Fruit fly (Drosophila melanogaster) whole organism, prepupa: Measurements from ENCODE around the gene Notum.

Experiments
- Blimp-1 ChIP-seq: fragments of 200-800 bp; sonication (Bioruptor generic); optimal IDR thresholded peaks from 3 replicates; lab custom pipeline; 2017; ENCODE audit warnings: missing biosample characterization, missing genetic modification characterization, mild to moderate bottlenecking, moderate library complexity, missing genetic modification reagents
- CG10631 ChIP-seq: fragments of 200-800 bp; sonication (Bioruptor generic); optimal IDR thresholded peaks from 2 replicates; lab custom pipeline; 2016; ENCODE audit warnings: missing biosample characterization, missing genetic modification characterization
- CG10669 ChIP-seq: fragments of 200-800 bp; sonication (Bioruptor generic); optimal IDR thresholded peaks from 3 replicates; lab custom pipeline; 2018; ENCODE audit warnings: missing biosample characterization, mild to moderate bottlenecking, missing genetic modification characterization, moderate library complexity
- CG11294 ChIP-seq: fragments of 200-800 bp; sonication (Bioruptor generic); IDR thresholded peaks from 2 replicates; pipeline ENCODE4 v1.3.6; 2022; ENCODE audit warnings: missing biosample characterization, missing genetic modification characterization
- CG11902 ChIP-seq: fragments of 200-800 bp; sonication (Bioruptor generic); optimal IDR thresholded peaks from 3 replicates; lab custom pipeline; 2016; ENCODE audit warnings: missing biosample characterization, missing genetic modification characterization
- CG15336 ChIP-seq: fragments of 200-800 bp; sonication (Bioruptor generic); IDR thresholded peaks from 2 replicates; pipeline ENCODE4 v1.3.6; 2022; ENCODE audit warnings: missing biosample characterization, missing genetic modification characterization
- CG16779 ChIP-seq: fragments of 200-800 bp; sonication (Bioruptor generic); optimal IDR thresholded peaks from 3 replicates; lab custom pipeline; 2017; ENCODE audit warnings: missing biosample characterization, mild to moderate bottlenecking, missing genetic modification characterization
- CG31627 ChIP-seq: fragments of 200-800 bp; sonication (Bioruptor generic); optimal IDR thresholded peaks from 3 replicates; lab custom pipeline; 2016; ENCODE audit warnings: missing biosample characterization, missing genetic modification characterization
- CG32006 ChIP-seq: fragments of 200-800 bp; sonication (Bioruptor generic); optimal IDR thresholded peaks from 3 replicates; lab custom pipeline; 2017; ENCODE audit warnings: missing biosample characterization, mild to moderate bottlenecking, missing genetic modification characterization
- CG3919 ChIP-seq: fragments of 200-800 bp; sonication (Bioruptor generic); optimal IDR thresholded peaks from 3 replicates; lab custom pipeline; 2016; ENCODE audit warnings: missing biosample characterization, missing genetic modification characterization
- CG4318 ChIP-seq: fragments of 200-800 bp; sonication (Bioruptor generic); optimal IDR thresholded peaks from 3 replicates; lab custom pipeline; 2017; ENCODE audit warnings: missing biosample characterization, mild to moderate bottlenecking, missing genetic modification characterization
- CG6163 ChIP-seq: fragments of 200-800 bp; sonication (Bioruptor generic); IDR thresholded peaks from 3 replicates; pipeline ENCODE4 v1.3.6; 2022; ENCODE audit warnings: missing biosample characterization, missing genetic modification characterization
- CG6792 ChIP-seq: fragments of 200-800 bp; sonication (Bioruptor generic); optimal IDR thresholded peaks from 3 replicates; lab custom pipeline; 2016; ENCODE audit warnings: missing biosample characterization, missing genetic modification characterization
- CG6808 ChIP-seq: fragments of 200-800 bp; sonication (Bioruptor generic); optimal IDR thresholded peaks from 3 replicates; lab custom pipeline; 2017; ENCODE audit warnings: missing biosample characterization, missing genetic modification characterization, mild to moderate bottlenecking, moderate library complexity, missing genetic modification reagents
- CG7368 ChIP-seq: fragments of 200-800 bp; sonication (Bioruptor generic); optimal IDR thresholded peaks from 3 replicates; lab custom pipeline; 2016; ENCODE audit warnings: missing biosample characterization, missing genetic modification characterization
- CG8119 ChIP-seq: fragments of 200-800 bp; sonication (Bioruptor generic); IDR thresholded peaks from 3 replicates; pipeline ENCODE4 v1.3.6; 2022; ENCODE audit warnings: missing biosample characterization, missing genetic modification characterization
- CG8319 ChIP-seq: fragments of 200-800 bp; sonication (Bioruptor generic); optimal IDR thresholded peaks from 3 replicates; lab custom pipeline; 2016; ENCODE audit warnings: missing biosample characterization, missing genetic modification characterization
- CG8632 ChIP-seq: fragments of 200-800 bp; sonication (Bioruptor generic); optimal IDR thresholded peaks from 3 replicates; lab custom pipeline; 2016; ENCODE audit warnings: missing biosample characterization, missing genetic modification characterization
- CG9139 ChIP-seq: fragments of 200-800 bp; sonication (Bioruptor generic); optimal IDR thresholded peaks from 3 replicates; lab custom pipeline; 2017; ENCODE audit warnings: missing biosample characterization, mild to moderate bottlenecking, missing genetic modification characterization
- Eip75B ChIP-seq: fragments of 200-800 bp; sonication (Bioruptor generic); optimal IDR thresholded peaks from 3 replicates; lab custom pipeline; 2016; ENCODE audit warnings: missing biosample characterization, missing genetic modification characterization
- Eip78C ChIP-seq: fragments of 200-800 bp; sonication (Bioruptor generic); peaks from one replicate; lab custom pipeline; 2016; ENCODE audit warnings: missing biosample characterization, missing genetic modification characterization
- Eip93F ChIP-seq: fragments of 200-800 bp; sonication (Bioruptor generic); optimal IDR thresholded peaks from 2 replicates; lab custom pipeline; 2016; ENCODE audit warnings: missing biosample characterization, mild to moderate bottlenecking, missing genetic modification characterization
- Ets96B ChIP-seq: fragments of 200-800 bp; optimal IDR thresholded peaks from 2 replicates; lab custom pipeline; 2019; ENCODE audit warnings: missing biosample characterization, mild to moderate bottlenecking, missing genetic modification characterization, moderate library complexity
- Gug ChIP-seq: fragments of 200-800 bp; sonication (Bioruptor generic); IDR thresholded peaks from 2 replicates; pipeline ENCODE4 v1.3.6; 2022; ENCODE audit warnings: missing biosample characterization, missing genetic modification characterization
- Hr38 ChIP-seq: sonication (Bioruptor generic); optimal IDR thresholded peaks from 2 replicates; lab custom pipeline; 2016; ENCODE audit warnings: missing biosample characterization, missing genetic modification characterization
- Hr4 ChIP-seq: fragments of 200-800 bp; sonication (Bioruptor generic); optimal IDR thresholded peaks from 3 replicates; lab custom pipeline; 2016; ENCODE audit warnings: missing biosample characterization, missing genetic modification characterization
- Lpt ChIP-seq: fragments of 200-800 bp; sonication (Bioruptor generic); optimal IDR thresholded peaks from 3 replicates; lab custom pipeline; 2016; ENCODE audit warnings: missing biosample characterization, missing genetic modification characterization
- Met ChIP-seq: fragments of 200-800 bp; sonication (Bioruptor generic); optimal IDR thresholded peaks from 3 replicates; lab custom pipeline; 2016; ENCODE audit warnings: missing biosample characterization, missing genetic modification characterization
- OdsH ChIP-seq: fragments of 200-800 bp; sonication (Bioruptor generic); optimal IDR thresholded peaks from 3 replicates; lab custom pipeline; 2016; ENCODE audit warnings: missing biosample characterization, missing genetic modification characterization
- Smox ChIP-seq: fragments of 200-800 bp; sonication (Bioruptor generic); optimal IDR thresholded peaks from 3 replicates; lab custom pipeline; 2016; ENCODE audit warnings: missing biosample characterization, missing genetic modification characterization
- Sox102F ChIP-seq: fragments of 200-800 bp; sonication (Bioruptor generic); optimal IDR thresholded peaks from 2 replicates; lab custom pipeline; 2016; ENCODE audit warnings: missing biosample characterization, mild to moderate bottlenecking, missing genetic modification characterization
- Sox14 ChIP-seq: fragments of 200-800 bp; sonication (Bioruptor generic); optimal IDR thresholded peaks from 3 replicates; lab custom pipeline; 2016; ENCODE audit warnings: missing biosample characterization, missing genetic modification characterization
- Sox15 ChIP-seq: fragments of 200-800 bp; sonication (Bioruptor generic); optimal IDR thresholded peaks from 3 replicates; lab custom pipeline; 2016; ENCODE audit warnings: missing biosample characterization, missing genetic modification characterization
- achi ChIP-seq: fragments of 200-800 bp; sonication (Bioruptor generic); optimal IDR thresholded peaks from 3 replicates; lab custom pipeline; 2016; ENCODE audit warnings: missing biosample characterization, missing genetic modification characterization
- acj6 ChIP-seq: fragments of 200-800 bp; sonication (Bioruptor generic); optimal IDR thresholded peaks from 3 replicates; lab custom pipeline; 2016; ENCODE audit warnings: missing biosample characterization, missing genetic modification characterization
- dac ChIP-seq: fragments of 200-800 bp; sonication (Bioruptor generic); optimal IDR thresholded peaks from 2 replicates; lab custom pipeline; 2017; ENCODE audit warnings: missing biosample characterization, mild to moderate bottlenecking, missing genetic modification characterization
- dsx ChIP-seq: fragments of 200-800 bp; optimal IDR thresholded peaks from 3 replicates; lab custom pipeline; 2019; ENCODE audit warnings: missing biosample characterization, mild to moderate bottlenecking, missing genetic modification characterization, moderate library complexity; ENCODE audit not compliant: poor library complexity, severe bottlenecking
- esn ChIP-seq: fragments of 200-800 bp; sonication (Bioruptor generic); optimal IDR thresholded peaks from 2 replicates; lab custom pipeline; 2016; ENCODE audit warnings: missing biosample characterization, mild to moderate bottlenecking, missing genetic modification characterization, moderate library complexity
- fd59A ChIP-seq: fragments of 200-800 bp; sonication (Bioruptor generic); optimal IDR thresholded peaks from 2 replicates; lab custom pipeline; 2017; ENCODE audit warnings: missing biosample characterization, mild to moderate bottlenecking, missing genetic modification characterization, missing genetic modification reagents
- fd85E ChIP-seq: fragments of 200-800 bp; sonication (Bioruptor generic); optimal IDR thresholded peaks from 3 replicates; lab custom pipeline; 2016; ENCODE audit warnings: missing biosample characterization, missing genetic modification characterization
- lz ChIP-seq: fragments of 200-800 bp; sonication (Bioruptor generic); optimal IDR thresholded peaks from 3 replicates; lab custom pipeline; 2016; ENCODE audit warnings: missing biosample characterization, missing genetic modification characterization
- net ChIP-seq: fragments of 200-800 bp; sonication (Bioruptor generic); optimal IDR thresholded peaks from 3 replicates; lab custom pipeline; 2016; ENCODE audit warnings: missing biosample characterization, missing genetic modification characterization
- pdm3 ChIP-seq: fragments of 200-800 bp; sonication (Bioruptor generic); optimal IDR thresholded peaks from 3 replicates; lab custom pipeline; 2016; ENCODE audit warnings: missing biosample characterization, missing genetic modification characterization
- salr ChIP-seq, 2 experiments: fragments of 200-800 bp; sonication (Bioruptor generic); optimal IDR thresholded peaks; 3 replicates each; lab custom pipeline; 2016 to 2018; ENCODE audit warnings: missing biosample characterization in 2 of 2, missing genetic modification characterization in 2 of 2, mild to moderate bottlenecking in 1 of 2
- spab ChIP-seq: fragments of 200-800 bp; sonication (Bioruptor generic); optimal IDR thresholded peaks from 2 replicates; lab custom pipeline; 2017; ENCODE audit warnings: missing biosample characterization, mild to moderate bottlenecking, missing genetic modification characterization, missing genetic modification reagents
- svp ChIP-seq: fragments of 200-800 bp; sonication (Bioruptor generic); peaks from one replicate; lab custom pipeline; 2016; ENCODE audit warnings: missing biosample characterization, missing genetic modification characterization
- vri ChIP-seq: fragments of 200-800 bp; sonication (Bioruptor generic); optimal IDR thresholded peaks from 3 replicates; lab custom pipeline; 2016; ENCODE audit warnings: missing biosample characterization, mild to moderate bottlenecking, missing genetic modification characterization

The Notum gene

dm6 chr3L:16026065-16026789 lies 2.9 kb downstream of the Notum start (continued):
- TF ChIP-seq CG8119 (GFP tag; lab: Robert Waterston, UW) (no peak), Smox (no peak), Sox15 (GFP tag; lab: Kevin White, UChicago) (no peak), acj6 (peak; percentile 31), Hr38 (GFP tag; lab: Kevin White, UChicago) (no peak), dsx (GFP tag; lab: Kevin White, UChicago) (no peak), lz (GFP tag; lab: Kevin White, UChicago) (no peak), CG31627 (no peak), dac (GFP tag; lab: Kevin White, UChicago) (no peak), CG11902 (no peak), vri (GFP tag; lab: Kevin White, UChicago) (peak; percentile 13), CG10669 (GFP tag; lab: Kevin White, UChicago) (peak; percentile 45), CG11294 (GFP tag; lab: Robert Waterston, UW) (no peak), CG6792 (GFP tag; lab: Kevin White, UChicago) (peak; percentile 32), OdsH (GFP tag; lab: Kevin White, UChicago) (peak; percentile 6), CG7368 (GFP tag; lab: Kevin White, UChicago) (peak; percentile 39), net (GFP tag; lab: Kevin White, UChicago) (peak; percentile 42), CG9139 (GFP tag; lab: Kevin White, UChicago) (peak; percentile 51), Sox102F (GFP tag; lab: Kevin White, UChicago) (no peak), esn (GFP tag; lab: Kevin White, UChicago) (peak; percentile 45), svp (GFP tag; lab: Kevin White, UChicago) (peak; percentile 29)

dm6 chr3L:16027163-16027633 lies 3.9 kb downstream of the Notum start:
- TF ChIP-seq Blimp-1 (GFP tag; lab: Kevin White, UChicago) (no peak), Sox14 (GFP tag; lab: Kevin White, UChicago) (peak; percentile 61), CG11902 (peak; percentile 51), Hr38 (GFP tag; lab: Kevin White, UChicago) (no peak), fd59A (GFP tag; lab: Kevin White, UChicago) (peak; percentile 36), dsx (GFP tag; lab: Kevin White, UChicago) (peak; percentile 8), CG10669 (GFP tag; lab: Kevin White, UChicago) (peak; percentile 64), salr (GFP tag; optimal IDR thresholded peaks at IDR 0.05; lab: Kevin White, UChicago) (peak; percentile 37 to 53), CG6163 (GFP tag; lab: Robert Waterston, UW) (peak; percentile 88), CG4318 (GFP tag; lab: Kevin White, UChicago) (peak; percentile 26), dac (GFP tag; lab: Kevin White, UChicago) (peak; percentile 62), CG32006 (GFP tag; lab: Kevin White, UChicago) (peak; percentile 64), Hr4 (GFP tag; lab: Kevin White, UChicago) (peak; percentile 65), Eip75B (peak; percentile 77), Lpt (GFP tag; lab: Kevin White, UChicago) (peak; percentile 66), CG31627 (peak; percentile 58), svp (GFP tag; lab: Kevin White, UChicago) (peak; percentile 82), Eip78C (peak; percentile 89), CG16779 (tag; lab: Kevin White, UChicago) (peak; percentile 39), CG15336 (GFP tag; lab: Robert Waterston, UW) (peak; percentile 82), pdm3 (GFP tag; lab: Kevin White, UChicago) (peak; percentile 73), Gug (GFP tag; lab: Robert Waterston, UW) (peak; percentile 59), achi (peak; percentile 54), fd85E (GFP tag; lab: Kevin White, UChicago) (no peak), CG8319 (GFP tag; lab: Kevin White, UChicago) (peak; percentile 51), Met (GFP tag; lab: Kevin White, UChicago) (peak; percentile 41), Ets96B (tag; lab: Kevin White, UChicago) (peak; percentile 53), CG7368 (GFP tag; lab: Kevin White, UChicago) (peak; percentile 53), Eip93F (GFP tag; lab: Kevin White, UChicago) (peak; percentile 2), CG6808 (GFP tag; lab: Kevin White, UChicago) (peak; percentile 71), spab (peak; percentile 68), CG8632 (GFP tag; lab: Kevin White, UChicago) (peak; percentile 33), CG8119 (GFP tag; lab: Robert Waterston, UW) (peak; percentile 80), CG10631 (GFP tag; lab: Kevin White, UChicago) (peak; percentile 62), Sox102F (GFP tag; lab: Kevin White, UChicago) (peak; percentile 2), Sox15 (GFP tag; lab: Kevin White, UChicago) (peak; percentile 41), CG3919 (peak; percentile 70), esn (GFP tag; lab: Kevin White, UChicago) (peak; percentile 56)
